Fruit fly (Drosophila melanogaster) whole organism, pupa: Measurements from ENCODE around the gene CG31347.

Experiments used
- CG12605 ChIP-seq: fragments of 200-800 bp; sonication (Bioruptor generic); IDR thresholded peaks from 2 replicates; pipeline ENCODE4 v1.3.6; 2022; ENCODE audit warnings: missing biosample characterization, missing genetic modification characterization
- CG13204 ChIP-seq: fragments of 200-800 bp; sonication (Bioruptor generic); optimal IDR thresholded peaks from 2 replicates; lab custom pipeline; 2018; ENCODE audit warnings: missing biosample characterization, mild to moderate bottlenecking, missing genetic modification characterization, moderate library complexity
- CG8159 ChIP-seq: fragments of 200-800 bp; sonication (Bioruptor generic); optimal IDR thresholded peaks from 3 replicates; lab custom pipeline; 2018; ENCODE audit warnings: missing biosample characterization, mild to moderate bottlenecking, missing genetic modification characterization, moderate library complexity
- CG8301 ChIP-seq: fragments of 200-800 bp; sonication (Bioruptor generic); optimal IDR thresholded peaks from 2 replicates; lab custom pipeline; 2018; ENCODE audit warnings: missing biosample characterization, mild to moderate bottlenecking, missing genetic modification characterization
- D1 ChIP-seq: fragments of 200-800 bp; sonication (Bioruptor generic); optimal IDR thresholded peaks from 2 replicates; lab custom pipeline; 2018; ENCODE audit warnings: missing biosample characterization, mild to moderate bottlenecking, missing genetic modification characterization, moderate library complexity
- Pif1A ChIP-seq: fragments of 200-800 bp; sonication (Bioruptor generic); optimal IDR thresholded peaks from 3 replicates; lab custom pipeline; 2016; ENCODE audit warnings: missing biosample characterization, missing genetic modification characterization
- Pif1B ChIP-seq: fragments of 200-800 bp; sonication (Bioruptor generic); optimal IDR thresholded peaks from 3 replicates; lab custom pipeline; 2016; ENCODE audit warnings: missing biosample characterization, missing genetic modification characterization
- fd96Ca ChIP-seq: fragments of 200-800 bp; sonication (Bioruptor generic); IDR thresholded peaks from 3 replicates; pipeline ENCODE4 v1.3.6; 2022; ENCODE audit warnings: missing biosample characterization, missing genetic modification characterization

DNA sequence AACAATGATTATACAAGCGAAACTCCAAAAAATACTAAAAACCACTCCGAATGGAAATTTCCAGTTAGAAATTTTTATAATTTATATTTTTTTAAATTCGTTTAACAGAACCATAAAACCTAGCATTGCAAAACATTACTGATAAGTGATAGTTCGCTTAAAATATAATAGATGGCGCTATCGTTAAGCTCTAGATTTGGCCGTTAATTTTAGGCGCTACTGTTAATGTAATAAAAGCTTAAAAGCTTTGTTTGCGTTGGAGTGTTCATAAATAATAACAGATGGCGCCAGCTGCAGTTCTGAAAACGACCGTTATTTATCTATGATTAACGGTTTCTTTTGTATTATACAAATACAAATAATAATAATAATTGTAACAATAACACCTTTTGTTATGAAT lies 31.4 kb upstream of the CG31347 start:
- no peak for TF ChIP-seq Pif1B (GFP tag; lab: Kevin White, UChicago)
- TF ChIP-seq CG8159 (tag; lab: Kevin White, UChicago), result no peak
- no peak for TF ChIP-seq CG12605 (GFP tag; lab: Robert Waterston, UW)
- TF ChIP-seq Pif1A (GFP tag; lab: Kevin White, UChicago), result no peak
- no peak for TF ChIP-seq D1 (tag; lab: Kevin White, UChicago)
- TF ChIP-seq CG8301 (tag; lab: Kevin White, UChicago), result no peak
- TF ChIP-seq fd96Ca (GFP tag; lab: Robert Waterston, UW), result no peak
- no peak for TF ChIP-seq CG13204
